Fruit fly (Drosophila melanogaster): ENCODE data around the gene Cals.

Cals gene

DNA sequence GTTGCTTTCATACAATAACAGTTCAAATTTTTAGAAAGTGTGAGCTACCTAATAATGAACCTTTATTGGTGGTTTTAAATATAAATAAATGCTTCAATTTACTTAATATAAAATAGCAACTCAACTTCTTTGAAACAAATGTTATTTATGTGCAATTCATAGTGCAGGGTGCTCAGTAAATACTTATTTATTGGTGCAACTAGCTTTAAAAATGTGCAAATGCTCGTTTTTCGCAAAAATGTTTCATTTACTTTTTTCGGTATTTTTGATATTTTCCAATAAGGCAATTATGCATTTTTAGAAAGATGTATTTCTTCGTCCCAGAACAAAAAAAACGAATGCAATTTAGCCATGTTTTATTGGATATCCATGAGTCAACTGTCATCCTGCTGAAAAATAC is 21.6 kb upstream of the Cals start:
- no peak for TF ChIP-seq D (optimal IDR thresholded peaks at IDR 0.05)
- no peak for TF ChIP-seq D (GFP tag; optimal IDR thresholded peaks at IDR 0.05)
- TF ChIP-seq chif (GFP tag; optimal IDR thresholded peaks at IDR 0.05): no peak
- peak; percentile 47 for TF ChIP-seq Elba2 (GFP tag; optimal IDR thresholded peaks at IDR 0.05)
- no peak for TF ChIP-seq Hmr (GFP tag; optimal IDR thresholded peaks at IDR 0.05)
- no peak for TF ChIP-seq tin (GFP tag; optimal IDR thresholded peaks at IDR 0.05)
- TF ChIP-seq CG17802 (tag; optimal IDR thresholded peaks at IDR 0.05): peak; percentile 37
- TF ChIP-seq esg (GFP tag; conservative IDR thresholded peaks at IDR 0.05): no peak
- TF ChIP-seq CG43689 (GFP tag; IDR thresholded peaks at IDR 0.05): no peak
- TF ChIP-seq jigr1 (GFP tag; IDR thresholded peaks at IDR 0.05): no peak
- TF ChIP-seq CG11723 (GFP tag; optimal IDR thresholded peaks at IDR 0.05): peak; percentile 1
- TF ChIP-seq pita (GFP tag; optimal IDR thresholded peaks at IDR 0.05): no peak
- no peak for TF ChIP-seq Hmx (GFP tag; optimal IDR thresholded peaks at IDR 0.05)
- no peak for TF ChIP-seq CG11695 (GFP tag; IDR thresholded peaks at IDR 0.05)
- peak; percentile 17 for TF ChIP-seq gfzf (GFP tag; optimal IDR thresholded peaks at IDR 0.05)
- TF ChIP-seq CG30020 (tag; optimal IDR thresholded peaks at IDR 0.05): peak; percentile 91
- TF ChIP-seq CG7963 (GFP tag; IDR thresholded peaks at IDR 0.05; ENCODE audit: partially characterized antibody): no peak
- no peak for TF ChIP-seq CG12299 (tag; optimal IDR thresholded peaks at IDR 0.05)
- no peak for TF ChIP-seq gsb (GFP tag; IDR thresholded peaks at IDR 0.05)
- TF ChIP-seq org-1 (GFP tag; optimal IDR thresholded peaks at IDR 0.05): no peak
- no peak for TF ChIP-seq pros (GFP tag; optimal IDR thresholded peaks at IDR 0.05)
- TF ChIP-seq eve (GFP tag; optimal IDR thresholded peaks at IDR 0.05): peak in 1 of 2 experiments; percentile 26
- TF ChIP-seq inv (GFP tag; IDR thresholded peaks at IDR 0.05; ENCODE audit: partially characterized antibody): no peak
- TF ChIP-seq lov (optimal IDR thresholded peaks at IDR 0.05): no peak
- TF ChIP-seq lov (GFP tag; IDR thresholded peaks at IDR 0.05): no peak

DNA sequence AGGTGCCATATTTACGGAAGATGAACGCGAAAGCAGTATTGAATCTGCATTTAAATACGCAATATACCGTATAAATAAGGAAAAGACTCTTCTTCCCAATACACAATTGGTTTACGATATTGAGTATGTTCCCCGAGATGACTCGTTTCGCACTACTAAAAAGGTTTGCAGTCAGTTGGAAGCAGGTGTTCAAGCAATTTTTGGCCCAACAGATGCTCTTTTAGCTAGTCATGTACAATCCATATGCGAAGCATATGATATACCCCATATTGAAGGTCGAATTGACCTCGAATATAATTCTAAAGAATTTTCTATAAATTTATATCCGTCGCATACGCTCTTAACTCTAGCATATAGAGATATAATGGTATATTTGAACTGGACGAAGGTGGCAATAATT is 3.8 kb upstream of the Cals start:
- no peak for TF ChIP-seq CG1233 (GFP tag; optimal IDR thresholded peaks at IDR 0.05)
- TF ChIP-seq CG9215 (GFP tag; IDR thresholded peaks at IDR 0.05): no peak
- peak; percentile 51 for TF ChIP-seq Neu2 (GFP tag; optimal IDR thresholded peaks at IDR 0.05; ENCODE audit: borderline replicate concordance)
- TF ChIP-seq ase (GFP tag; IDR thresholded peaks at IDR 0.05): no peak
- TF ChIP-seq twi (tag; optimal IDR thresholded peaks at IDR 0.05): peak; percentile 77
- TF ChIP-seq eve (GFP tag; optimal IDR thresholded peaks at IDR 0.05): peak in 1 of 2 experiments; percentile 43
- TF ChIP-seq so (GFP tag; IDR thresholded peaks at IDR 0.05): no peak

DNA sequence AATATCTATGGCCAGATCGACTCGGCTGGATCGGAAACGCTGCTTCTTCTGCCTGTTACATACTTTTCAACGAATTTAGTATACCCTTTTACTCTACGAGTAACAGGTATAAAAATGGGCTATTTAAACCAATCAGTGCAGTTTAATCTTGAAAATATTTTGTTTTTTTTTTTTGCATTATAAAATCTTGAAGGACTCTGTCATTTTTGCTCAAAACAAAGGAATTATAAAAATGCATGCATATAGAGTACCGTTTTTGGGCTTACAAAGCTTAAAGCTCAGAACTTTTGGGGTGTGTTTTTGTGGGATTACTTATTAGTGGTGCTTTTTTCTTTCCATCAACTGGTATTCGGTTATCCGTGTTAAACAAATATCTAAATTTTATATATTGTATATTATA is 3.1 kb upstream of the Cals start, which contains the start of gene CG11155:
Gene CG11155 (plus strand): TSS at position 313 of the 400 bp plus-strand sequence.
- TF ChIP-seq Xrp1 (GFP tag; IDR thresholded peaks at IDR 0.05) (0 out of 2 replicates have a peak, but pooled peaks have one; percentile 34), slp2 (GFP tag; optimal IDR thresholded peaks at IDR 0.05) (no peak), bbx (GFP tag; IDR thresholded peaks at IDR 0.05; ENCODE audit: partially characterized antibody) (no peak), ac (GFP tag; optimal IDR thresholded peaks at IDR 0.05) (no peak), D19A (tag; optimal IDR thresholded peaks at IDR 0.05) (peak; percentile 65), gem (tag; optimal IDR thresholded peaks at IDR 0.05) (peak; percentile 18), D (optimal IDR thresholded peaks at IDR 0.05) (no peak), D (GFP tag; optimal IDR thresholded peaks at IDR 0.05) (no peak)

DNA sequence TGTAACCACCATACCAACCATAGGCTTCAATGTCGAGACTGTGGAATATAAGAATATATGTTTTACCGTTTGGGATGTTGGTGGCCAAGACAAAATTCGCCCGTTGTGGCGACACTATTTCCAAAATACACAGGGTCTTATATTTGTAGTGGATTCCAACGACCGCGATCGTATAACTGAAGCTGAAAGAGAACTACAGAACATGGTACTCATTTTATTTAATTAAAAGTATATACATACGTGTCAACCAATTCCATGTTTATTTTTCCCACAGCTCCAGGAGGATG is 1.3 kb upstream of the Cals start:
- TF ChIP-seq MESR4 (GFP tag; optimal IDR thresholded peaks at IDR 0.05) (peak; percentile 21), Awh (GFP tag; IDR thresholded peaks at IDR 0.05) (no peak), sens (GFP tag) (peak; percentile 54)
